Worm (Caenorhabditis elegans) whole organism, L4 larva: ENCODE measurements around the gene srh-20.

Source experiments
- D1046.2 ChIP-seq: fragments of 200-800 bp; sonication (Bioruptor generic); IDR thresholded peaks from 2 replicates; pipeline ENCODE4 v1.3.6; 2022; ENCODE audit warnings: missing genetic modification characterization, missing compliant biosample characterization
- F49E8.2 ChIP-seq: sonication (generic microtip); optimal IDR thresholded peaks from 2 replicates; lab custom pipeline; 2016; ENCODE audit warnings: missing compliant biosample characterization, mild to moderate bottlenecking, missing genetic modification characterization, borderline replicate concordance
- aha-1 ChIP-seq: fragments of 150-350 bp; peaks from one replicate; lab custom pipeline; 2014; ENCODE audit warnings: missing biosample characterization, missing genetic modification characterization
- aly-2 ChIP-seq: sonication (generic microtip); optimal IDR thresholded peaks from 2 replicates; lab custom pipeline; 2018; ENCODE audit warnings: missing biosample characterization, missing genetic modification characterization
- attf-4 ChIP-seq: sonication (generic microtip); optimal IDR thresholded peaks from 3 replicates; lab custom pipeline; 2017; ENCODE audit warnings: missing biosample characterization, missing genetic modification characterization
- ceh-28 ChIP-seq: fragments of 150-350 bp; optimal IDR thresholded peaks from 2 replicates; lab custom pipeline; 2014; ENCODE audit warnings: missing biosample characterization, missing genetic modification reagents, missing genetic modification characterization
- ceh-44 ChIP-seq: fragments of 200-800 bp; sonication (Bioruptor generic); IDR thresholded peaks from 2 replicates; pipeline ENCODE4 v1.3.6; 2022; ENCODE audit warnings: missing genetic modification reagents, missing genetic modification characterization, missing compliant biosample characterization
- cey-2 ChIP-seq: sonication (generic microtip); optimal IDR thresholded peaks from 3 replicates; lab custom pipeline; 2017; ENCODE audit warnings: missing genetic modification characterization, mild to moderate bottlenecking, missing compliant biosample characterization, antibody characterized with exemption, borderline replicate concordance; ENCODE audit not compliant: insufficient read depth
- ctbp-1 ChIP-seq: fragments of 200-800 bp; sonication (Bioruptor generic); IDR thresholded peaks from 2 replicates; pipeline ENCODE4 v1.3.6; 2022; ENCODE audit warnings: missing genetic modification reagents, missing genetic modification characterization, missing compliant biosample characterization
- dmd-8 ChIP-seq: fragments of 200-800 bp; sonication (Bioruptor generic); IDR thresholded peaks from 2 replicates; pipeline ENCODE4 v1.3.6; 2022; ENCODE audit warnings: missing genetic modification characterization, missing compliant biosample characterization
- dmd-9 ChIP-seq: fragments of 200-800 bp; sonication (Bioruptor generic); IDR thresholded peaks from 2 replicates; pipeline ENCODE4 v1.3.6; 2022; ENCODE audit warnings: missing genetic modification reagents, missing genetic modification characterization, missing compliant biosample characterization
- egl-43 ChIP-seq: fragments of 200-800 bp; sonication (Bioruptor generic); IDR thresholded peaks from 2 replicates; pipeline ENCODE4 v1.3.6; 2022; ENCODE audit warnings: missing genetic modification reagents, missing genetic modification characterization, missing compliant biosample characterization
- gei-8 ChIP-seq: fragments of 200-800 bp; sonication (Bioruptor generic); optimal IDR thresholded peaks from 2 replicates; lab custom pipeline; 2018; ENCODE audit warnings: mild to moderate bottlenecking, missing genetic modification characterization, missing compliant biosample characterization
- hlh-11 ChIP-seq: fragments of 200-800 bp; sonication (Bioruptor generic); optimal IDR thresholded peaks from 2 replicates; lab custom pipeline; 2018; ENCODE audit warnings: mild to moderate bottlenecking, missing genetic modification characterization, missing compliant biosample characterization
- hlh-30 ChIP-seq: sonication (generic microtip); optimal IDR thresholded peaks from 2 replicates; lab custom pipeline; 2017; ENCODE audit warnings: antibody characterized with exemption, mild to moderate bottlenecking, missing genetic modification characterization, missing compliant biosample characterization; ENCODE audit not compliant: insufficient read depth
- hmg-1.1 ChIP-seq: fragments of 200-800 bp; sonication (Bioruptor generic); IDR thresholded peaks from 2 replicates; pipeline ENCODE4 v1.3.6; 2022; ENCODE audit warnings: missing genetic modification reagents, missing genetic modification characterization, missing compliant biosample characterization
- lim-7 ChIP-seq: fragments of 200-800 bp; sonication (Bioruptor generic); IDR thresholded peaks from 2 replicates; pipeline ENCODE4 v1.3.6; 2022; ENCODE audit warnings: missing genetic modification characterization, missing compliant biosample characterization
- lin-1 ChIP-seq: fragments of 200-800 bp; sonication (Bioruptor generic); IDR thresholded peaks from 2 replicates; pipeline ENCODE4 v1.3.6; 2022; ENCODE audit warnings: missing genetic modification reagents, missing genetic modification characterization, missing compliant biosample characterization
- lin-13 ChIP-seq: fragments of 150-350 bp; optimal IDR thresholded peaks from 2 replicates; lab custom pipeline; 2014; ENCODE audit warnings: missing biosample characterization, missing genetic modification reagents, missing genetic modification characterization
- lin-29 ChIP-seq: fragments of 200-800 bp; sonication (Bioruptor generic); IDR thresholded peaks from 2 replicates; pipeline ENCODE4 v1.3.6; 2022; ENCODE audit warnings: missing genetic modification reagents, missing genetic modification characterization, missing compliant biosample characterization
- lsy-2 ChIP-seq, 2 experiments: fragments of 150-350 bp in 1 of 2; sonication (generic microtip) in 1 of 2; optimal IDR thresholded peaks; 2 replicates each; lab custom pipeline; 2014 to 2017; ENCODE audit warnings: missing biosample characterization in 2 of 2, missing genetic modification characterization in 2 of 2
- madf-9 ChIP-seq: fragments of 200-800 bp; sonication (Bioruptor generic); conservative IDR thresholded peaks from 2 replicates; pipeline ENCODE4 v1.3.6; 2022; ENCODE audit warnings: missing genetic modification reagents, missing genetic modification characterization, missing compliant biosample characterization
- mdl-1 ChIP-seq, 2 experiments: fragments of 150-350 bp in 1 of 2; sonication (generic microtip) in 1 of 2; optimal IDR thresholded peaks; 2 replicates each; lab custom pipeline; 2014 to 2017; ENCODE audit warnings: missing biosample characterization in 2 of 2, missing genetic modification characterization in 2 of 2
- mdt-29 ChIP-seq: fragments of 200-800 bp; sonication (Bioruptor generic); IDR thresholded peaks from 2 replicates; pipeline ENCODE4 v1.3.6; 2022; ENCODE audit warnings: missing genetic modification reagents, missing genetic modification characterization, missing compliant biosample characterization
- mep-1 ChIP-seq: fragments of 150-350 bp; sonication (generic microtip); optimal IDR thresholded peaks from 3 replicates; lab custom pipeline; 2014; ENCODE audit warnings: missing biosample characterization, missing genetic modification characterization
- nhr-10 ChIP-seq: fragments of 150-350 bp; optimal IDR thresholded peaks from 2 replicates; lab custom pipeline; 2014; ENCODE audit warnings: missing biosample characterization, missing genetic modification characterization
- nhr-102 ChIP-seq: sonication (generic microtip); optimal IDR thresholded peaks from 2 replicates; lab custom pipeline; 2016; ENCODE audit warnings: mild to moderate bottlenecking, missing genetic modification characterization, moderate library complexity, missing compliant biosample characterization
- nhr-111 ChIP-seq: fragments of 200-800 bp; sonication (Bioruptor generic); optimal IDR thresholded peaks from 2 replicates; lab custom pipeline; 2018; ENCODE audit warnings: mild to moderate bottlenecking, missing genetic modification characterization, missing compliant biosample characterization
- nhr-237 ChIP-seq: sonication (generic microtip); optimal IDR thresholded peaks from 2 replicates; lab custom pipeline; 2017; ENCODE audit warnings: missing biosample characterization, missing genetic modification characterization
- nhr-28 ChIP-seq: fragments of 150-350 bp; optimal IDR thresholded peaks from 2 replicates; lab custom pipeline; 2014; ENCODE audit warnings: missing biosample characterization, missing genetic modification characterization
- nhr-42 ChIP-seq: fragments of 200-800 bp; sonication (Bioruptor generic); IDR thresholded peaks from 2 replicates; pipeline ENCODE4 v1.3.6; 2022; ENCODE audit warnings: missing genetic modification characterization, missing compliant biosample characterization
- nhr-48 ChIP-seq: sonication (generic microtip); optimal IDR thresholded peaks from 2 replicates; lab custom pipeline; 2016; ENCODE audit warnings: mild to moderate bottlenecking, missing genetic modification characterization, missing compliant biosample characterization
- nhr-76 ChIP-seq: fragments of 150-350 bp; optimal IDR thresholded peaks from 2 replicates; lab custom pipeline; 2014; ENCODE audit warnings: missing biosample characterization, missing genetic modification characterization
- rbr-2 ChIP-seq: sonication (generic microtip); optimal IDR thresholded peaks from 2 replicates; lab custom pipeline; 2016; ENCODE audit warnings: missing genotype, missing genetic modification characterization, missing compliant biosample characterization
- saeg-2 ChIP-seq: fragments of 200-800 bp; sonication (Bioruptor generic); IDR thresholded peaks from 2 replicates; pipeline ENCODE4 v1.3.6; 2022; ENCODE audit warnings: missing genetic modification reagents, missing genetic modification characterization, missing compliant biosample characterization
- snpc-4 ChIP-seq: fragments of 150-350 bp; optimal IDR thresholded peaks from 2 replicates; lab custom pipeline; 2014; ENCODE audit warnings: missing biosample characterization, missing genetic modification characterization
- tag-97 ChIP-seq: fragments of 200-800 bp; sonication (Bioruptor generic); IDR thresholded peaks from 2 replicates; pipeline ENCODE4 v1.3.6; 2022; ENCODE audit warnings: missing genetic modification characterization, missing compliant biosample characterization
- unc-130 ChIP-seq: sonication (generic microtip); optimal IDR thresholded peaks from 2 replicates; lab custom pipeline; 2016; ENCODE audit warnings: missing genetic modification reagents, missing genetic modification characterization, missing compliant biosample characterization
- zip-11 ChIP-seq: fragments of 200-800 bp; sonication (Bioruptor generic); IDR thresholded peaks from 2 replicates; pipeline ENCODE4 v1.3.6; 2022; ENCODE audit warnings: missing genetic modification characterization, missing compliant biosample characterization
- ztf-7 ChIP-seq: fragments of 150-350 bp; optimal IDR thresholded peaks from 2 replicates; lab custom pipeline; 2014; ENCODE audit warnings: missing biosample characterization, missing genetic modification characterization

The srh-20 gene

ce11 chrV:4905953-4906352 lies 18.8 kb upstream of the srh-20 start, which contains the start of gene ugt-14:
TSS of gene ugt-14 (plus strand) at chrV:4906253.
- TF ChIP-seq lim-7 (GFP tag; lab: Robert Waterston, UW), result no peak
- peak; percentile 88 for TF ChIP-seq nhr-28 (tag; lab: Kevin White, UChicago)

- TF ChIP-seq hlh-30, result peak; percentile 9
- TF ChIP-seq egl-43 (GFP tag; lab: Robert Waterston, UW), result no peak
- no peak for TF ChIP-seq nhr-10 (tag; lab: Kevin White, UChicago)
- TF ChIP-seq zip-11, result no peak
- TF ChIP-seq cey-2 (tag; lab: Kevin White, UChicago), result peak; percentile 47
- no peak for TF ChIP-seq lin-13 (GFP tag; lab: Kevin White, UChicago)
- TF ChIP-seq ctbp-1 (GFP tag; lab: Robert Waterston, UW), result no peak
- TF ChIP-seq nhr-102 (tag; lab: Kevin White, UChicago), result peak; percentile 33
- TF ChIP-seq aha-1 (tag; lab: Kevin White, UChicago), result peak; percentile 73
- TF ChIP-seq F49E8.2 (tag; lab: Kevin White, UChicago), result no peak
- peak; percentile 39 for TF ChIP-seq nhr-48 (tag; lab: Kevin White, UChicago)
- TF ChIP-seq ztf-7, result peak; percentile 97
- peak; percentile 94 for TF ChIP-seq nhr-28 (tag; lab: Kevin White, UChicago)
- no peak for TF ChIP-seq madf-9 (GFP tag; lab: Robert Waterston, UW)
- TF ChIP-seq lsy-2 (tag; optimal IDR thresholded peaks at IDR 0.05; lab: Kevin White, UChicago), result peak in 1 of 2 experiments; percentile 28
- no peak for TF ChIP-seq nhr-76 (tag; lab: Kevin White, UChicago)
- no peak for TF ChIP-seq lim-7 (GFP tag; lab: Robert Waterston, UW)
- peak; percentile 61 for TF ChIP-seq mep-1
- TF ChIP-seq unc-130 (GFP tag; lab: Kevin White, UChicago), result no peak
- TF ChIP-seq lin-29 (GFP tag; lab: Robert Waterston, UW), result no peak
- TF ChIP-seq attf-4, result no peak
- TF ChIP-seq dmd-9 (GFP tag; lab: Robert Waterston, UW), result no peak
- TF ChIP-seq snpc-4 (tag; lab: Kevin White, UChicago), result no peak
- no peak for TF ChIP-seq ceh-44
Observed at ce11 chrV:4908591-4908990, 16.1 kb upstream of the srh-20 start, which contains the start of gene ugt-13. TSS of gene ugt-13 (plus strand) at chrV:4908884.

ce11 chrV:4912313-4912712 lies 12.4 kb upstream of the srh-20 start, which contains the start of gene H23N18.5:
TSS of gene H23N18.5 (minus strand) at chrV:4912381.
- TF ChIP-seq hmg-1.1 (GFP tag; lab: Robert Waterston, UW), result no peak
- no peak for TF ChIP-seq ceh-28 (tag; lab: Kevin White, UChicago)
- no peak for TF ChIP-seq D1046.2
- TF ChIP-seq aha-1 (tag; lab: Kevin White, UChicago), result peak; percentile 32
- TF ChIP-seq rbr-2 (tag; lab: Kevin White, UChicago), result no peak
- peak in 1 of 2 experiments; percentile 33 for TF ChIP-seq mdl-1 (tag; optimal IDR thresholded peaks at IDR 0.05; lab: Kevin White, UChicago)
- no peak for TF ChIP-seq hlh-30
- no peak for TF ChIP-seq gei-8
- TF ChIP-seq ctbp-1 (GFP tag; lab: Robert Waterston, UW), result no peak
- TF ChIP-seq nhr-42, result no peak
- no peak for TF ChIP-seq aly-2 (tag; lab: Kevin White, UChicago)
- TF ChIP-seq nhr-28 (tag; lab: Kevin White, UChicago), result peak; percentile 43
- TF ChIP-seq nhr-111 (GFP tag; lab: Kevin White, UChicago), result no peak
- peak; percentile 16 for TF ChIP-seq hlh-11
- no peak for TF ChIP-seq dmd-9 (GFP tag; lab: Robert Waterston, UW)
- no peak for TF ChIP-seq lin-1 (GFP tag; lab: Robert Waterston, UW)
- no peak for TF ChIP-seq mdt-29 (GFP tag; lab: Robert Waterston, UW)
- no peak for TF ChIP-seq dmd-8 (GFP tag; lab: Robert Waterston, UW)
- no peak for TF ChIP-seq tag-97 (GFP tag; lab: Robert Waterston, UW)
- TF ChIP-seq saeg-2 (GFP tag; lab: Robert Waterston, UW), result no peak
- no peak for TF ChIP-seq nhr-237 (tag; lab: Kevin White, UChicago)
- TF ChIP-seq nhr-48 (tag; lab: Kevin White, UChicago), result peak; percentile 19
- TF ChIP-seq, all 104 proteins: peak for 5
